Fruit fly (Drosophila melanogaster): ENCODE results near the gene dyw.

The dyw gene

dm6 chrX:2652124-2652923, 41.4 kb downstream of the dyw start (continued):
- TF ChIP-seq acj6 (GFP tag; optimal IDR thresholded peaks at IDR 0.05) (no peak), Met (GFP tag; optimal IDR thresholded peaks at IDR 0.05) (peak; percentile 14), net (GFP tag; optimal IDR thresholded peaks at IDR 0.05) (peak; percentile 37), Hr39 (GFP tag; optimal IDR thresholded peaks at IDR 0.05) (no peak), Smox (GFP tag; optimal IDR thresholded peaks at IDR 0.05) (no peak), lz (GFP tag; optimal IDR thresholded peaks at IDR 0.05) (no peak), spab (GFP tag; optimal IDR thresholded peaks at IDR 0.05) (no peak), fkh (GFP tag; optimal IDR thresholded peaks at IDR 0.05) (no peak), pdm3 (GFP tag; optimal IDR thresholded peaks at IDR 0.05) (no peak)

dm6 chrX:2651128-2651527, 42.6 kb downstream of the dyw start:
- TF ChIP-seq dsx (GFP tag; optimal IDR thresholded peaks at IDR 0.05; ENCODE audit: poor library complexity, severe bottlenecking) (no peak), net (GFP tag; optimal IDR thresholded peaks at IDR 0.05) (no peak), vri (GFP tag; optimal IDR thresholded peaks at IDR 0.05) (no peak), CG6792 (GFP tag; optimal IDR thresholded peaks at IDR 0.05) (no peak), pdm3 (GFP tag; optimal IDR thresholded peaks at IDR 0.05) (no peak), CG16779 (tag; optimal IDR thresholded peaks at IDR 0.05) (no peak)

- TF ChIP-seq net (GFP tag; optimal IDR thresholded peaks at IDR 0.05) (no peak), Eip78C (GFP tag) (peak; percentile 26), CG3919 (GFP tag; optimal IDR thresholded peaks at IDR 0.05) (no peak), svp (GFP tag) (peak; percentile 77), CG3032 (tag; optimal IDR thresholded peaks at IDR 0.05) (no peak), fd59A (GFP tag; optimal IDR thresholded peaks at IDR 0.05) (no peak), fkh (GFP tag; optimal IDR thresholded peaks at IDR 0.05) (peak; percentile 24), Sox102F (GFP tag; optimal IDR thresholded peaks at IDR 0.05) (no peak), CG6854 (GFP tag; optimal IDR thresholded peaks at IDR 0.05) (peak; percentile 52), Met (GFP tag; optimal IDR thresholded peaks at IDR 0.05) (peak; percentile 14), CG15336 (GFP tag; IDR thresholded peaks at IDR 0.05) (no peak), dsx (GFP tag; optimal IDR thresholded peaks at IDR 0.05; ENCODE audit: poor library complexity, severe bottlenecking) (peak; percentile 53), CG1621 (tag; optimal IDR thresholded peaks at IDR 0.05) (no peak), CG6163 (GFP tag; IDR thresholded peaks at IDR 0.05) (peak; percentile 29; the same call in 1 of the 3 replicates), salr (GFP tag; optimal IDR thresholded peaks at IDR 0.05) (no peak), topi (GFP tag; optimal IDR thresholded peaks at IDR 0.05) (no peak), ss (GFP tag; optimal IDR thresholded peaks at IDR 0.05) (peak in 1 of 2 experiments; percentile 41)
Measured at dm6 chrX:2648959-2649358, 44.7 kb downstream of the dyw start.

dm6 chrX:2647950-2648613, 45.6 kb downstream of the dyw start:
- TF ChIP-seq Eip75B (GFP tag; optimal IDR thresholded peaks at IDR 0.05), result peak; percentile 26
- TF ChIP-seq topi (GFP tag; optimal IDR thresholded peaks at IDR 0.05), result peak; percentile 64
- peak; percentile 72 for TF ChIP-seq CG31627 (GFP tag; optimal IDR thresholded peaks at IDR 0.05)
- peak; percentile 50 for TF ChIP-seq Sox14 (GFP tag; optimal IDR thresholded peaks at IDR 0.05)
- TF ChIP-seq ss (GFP tag; optimal IDR thresholded peaks at IDR 0.05), result peak; percentile 19 to 57
- no peak for TF ChIP-seq CG11762 (GFP tag; optimal IDR thresholded peaks at IDR 0.05; ENCODE audit: insufficient read depth)
- TF ChIP-seq net (GFP tag; optimal IDR thresholded peaks at IDR 0.05), result no peak
- peak; percentile 43; the same call in 1 of the 2 replicates for TF ChIP-seq CG11294 (GFP tag; IDR thresholded peaks at IDR 0.05)
- TF ChIP-seq acj6 (GFP tag; optimal IDR thresholded peaks at IDR 0.05), result peak; percentile 60
- peak; percentile 15 for TF ChIP-seq CG6163 (GFP tag; IDR thresholded peaks at IDR 0.05)
- peak; percentile 57 for TF ChIP-seq pdm3 (GFP tag; optimal IDR thresholded peaks at IDR 0.05)
- peak; percentile 52 for TF ChIP-seq CG7368 (GFP tag; optimal IDR thresholded peaks at IDR 0.05)
- peak; percentile 62 for TF ChIP-seq CG32006 (GFP tag; optimal IDR thresholded peaks at IDR 0.05)
- peak; percentile 30 for TF ChIP-seq fd59A (GFP tag; optimal IDR thresholded peaks at IDR 0.05)
- TF ChIP-seq Sox102F (GFP tag; optimal IDR thresholded peaks at IDR 0.05), result peak; percentile 49
- TF ChIP-seq svp (GFP tag), result peak; percentile 61
- TF ChIP-seq Lpt (GFP tag; optimal IDR thresholded peaks at IDR 0.05), result peak; percentile 14
- TF ChIP-seq CG34406 (GFP tag; optimal IDR thresholded peaks at IDR 0.05), result peak; percentile 18
- peak; percentile 52 for TF ChIP-seq achi (GFP tag; optimal IDR thresholded peaks at IDR 0.05)
- peak; percentile 71 for TF ChIP-seq Met (GFP tag; optimal IDR thresholded peaks at IDR 0.05)
- TF ChIP-seq CG4318 (GFP tag; optimal IDR thresholded peaks at IDR 0.05), result no peak
- TF ChIP-seq CG6854 (GFP tag; optimal IDR thresholded peaks at IDR 0.05), result peak; percentile 0
- TF ChIP-seq CG11902 (GFP tag; optimal IDR thresholded peaks at IDR 0.05), result peak; percentile 37
- no peak for TF ChIP-seq Hr38 (GFP tag; optimal IDR thresholded peaks at IDR 0.05)
- TF ChIP-seq fkh (GFP tag; optimal IDR thresholded peaks at IDR 0.05), result no peak
- peak; percentile 60 for TF ChIP-seq vri (GFP tag; optimal IDR thresholded peaks at IDR 0.05)
- TF ChIP-seq CG10669 (GFP tag; optimal IDR thresholded peaks at IDR 0.05), result peak; percentile 43
- TF ChIP-seq OdsH (GFP tag; optimal IDR thresholded peaks at IDR 0.05), result peak; percentile 60
- TF ChIP-seq CG3032 (tag; optimal IDR thresholded peaks at IDR 0.05), result peak; percentile 50

Measured in whole organism, prepupa.